Worm (Caenorhabditis elegans): ENCODE results near the gene H40L08.9.

DNA sequence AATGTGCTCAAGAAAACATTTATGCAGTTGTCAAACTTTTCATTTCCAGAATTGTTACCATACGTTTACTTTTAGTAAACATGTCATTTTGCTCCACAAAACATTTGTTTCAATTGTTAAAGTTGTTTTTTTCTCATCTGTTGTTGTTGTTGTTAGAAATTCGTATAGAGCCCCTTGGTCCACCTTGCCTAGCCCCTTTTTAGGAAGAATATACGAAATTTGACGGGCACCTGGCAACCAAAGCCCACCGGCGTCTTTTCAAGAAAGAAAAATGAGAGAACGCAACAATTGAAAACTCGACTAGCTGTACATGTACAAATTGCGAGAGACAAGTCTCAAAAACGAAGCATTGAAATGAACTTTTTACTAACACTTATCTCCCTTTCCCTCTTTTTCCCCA is 8.1 kb upstream of the H40L08.9 start, which contains the start of gene F09B12.5:
- TF ChIP-seq lin-14 (GFP tag; optimal IDR thresholded peaks at IDR 0.05) = no peak
- no peak for TF ChIP-seq hlh-17 (GFP tag; optimal IDR thresholded peaks at IDR 0.05; ENCODE audit: borderline replicate concordance)
- no peak for TF ChIP-seq hlh-4 (tag; optimal IDR thresholded peaks at IDR 0.05)
- TF ChIP-seq nhr-28 (tag; optimal IDR thresholded peaks at IDR 0.05) = no peak
- no peak for TF ChIP-seq fos-1 (tag; optimal IDR thresholded peaks at IDR 0.05)
- TF ChIP-seq unc-62 (GFP tag; optimal IDR thresholded peaks at IDR 0.05) = no peak
- TF ChIP-seq sup-37 (GFP tag; optimal IDR thresholded peaks at IDR 0.05) = no peak
- TF ChIP-seq ces-1 (GFP tag; optimal IDR thresholded peaks at IDR 0.05) = no peak
- TF ChIP-seq ztf-4 (tag; optimal IDR thresholded peaks at IDR 0.05) = no peak
- no peak for TF ChIP-seq mep-1 (tag; optimal IDR thresholded peaks at IDR 0.05)
- no peak for TF ChIP-seq rnt-1 (tag; optimal IDR thresholded peaks at IDR 0.05)

Data from whole organism, L1 larva.